Worm (Caenorhabditis elegans): ENCODE measurements around the gene Y54G2A.13.
"Not testable (repeated sequence)": the region's sequence is repeated elsewhere in the genome, so short reads cannot be mapped to it uniquely, and the experiment has no call there.

Gene Y54G2A.13

DNA sequence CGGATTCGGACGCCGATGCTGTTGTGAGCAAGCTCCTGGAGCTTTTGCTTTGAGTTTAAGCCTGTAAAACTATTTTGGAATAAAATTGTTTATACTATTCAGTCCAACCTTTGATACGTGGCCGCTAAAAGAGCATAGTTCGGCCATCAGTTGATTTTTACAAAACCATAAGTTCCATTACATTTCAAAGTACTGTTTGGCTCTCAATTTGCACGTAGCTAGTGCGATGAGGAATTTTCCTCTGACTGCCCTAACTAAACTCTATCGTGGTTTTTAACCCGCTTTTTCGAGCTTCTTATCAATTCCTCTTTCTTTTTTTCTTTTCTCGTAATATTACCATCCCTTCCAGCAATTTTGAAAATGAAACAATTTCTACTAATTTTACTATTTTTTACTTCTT is 3.9 kb upstream of the Y54G2A.13 start, which contains the start of gene clec-80:
TSS of gene clec-80 (plus strand) at position 301 of the 400 bp plus-strand sequence.
- TF ChIP-seq tab-1 (GFP tag; IDR thresholded peaks at IDR 0.05) (no peak), klf-2 (GFP tag; conservative IDR thresholded peaks at IDR 0.05) (no peak), T22C8.4 (GFP tag; IDR thresholded peaks at IDR 0.05) (no peak), ztf-29 (GFP tag; IDR thresholded peaks at IDR 0.05) (no peak), flt-1 (GFP tag; IDR thresholded peaks at IDR 0.05) (no peak), med-1 (GFP tag; optimal IDR thresholded peaks at IDR 0.05; ENCODE audit: insufficient read depth) (no peak), ref-1 (GFP tag; conservative IDR thresholded peaks at IDR 0.05) (no peak), cog-1 (tag; optimal IDR thresholded peaks at IDR 0.05) (no peak), ztf-23 (GFP tag; IDR thresholded peaks at IDR 0.05) (no peak)

DNA sequence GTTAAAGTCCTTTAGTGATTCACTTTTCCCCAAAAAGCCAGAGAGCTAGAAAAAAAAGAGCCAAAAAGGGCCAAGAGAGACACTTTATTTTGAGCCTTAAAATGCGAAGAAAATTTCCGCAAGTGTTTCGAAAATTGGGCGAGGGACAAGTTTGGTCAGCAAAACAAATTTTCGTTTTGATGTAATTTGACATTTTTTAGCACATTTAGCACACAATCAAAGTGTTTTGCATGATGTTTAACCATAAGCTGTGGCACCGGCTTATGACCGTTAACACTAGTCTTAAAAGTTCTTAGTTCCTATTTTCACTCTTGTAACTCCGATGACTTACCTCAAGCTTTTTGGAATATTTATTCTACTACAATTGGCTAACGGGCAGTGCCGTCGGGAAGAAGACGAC is 875 bp upstream of the Y54G2A.13 start, which contains the start of gene Y54G2A.37:
TSS of gene Y54G2A.37 (plus strand) at position 301 of the 400 bp plus-strand sequence.
- TF ChIP-seq ref-1 (GFP tag; conservative IDR thresholded peaks at IDR 0.05): no peak
- no peak for TF ChIP-seq T22C8.4 (GFP tag; IDR thresholded peaks at IDR 0.05)
- no peak for TF ChIP-seq klf-2 (GFP tag; conservative IDR thresholded peaks at IDR 0.05)
- no peak for TF ChIP-seq ztf-23 (GFP tag; IDR thresholded peaks at IDR 0.05)
- TF ChIP-seq med-1 (GFP tag; optimal IDR thresholded peaks at IDR 0.05; ENCODE audit: insufficient read depth): no peak
- no peak for TF ChIP-seq cog-1 (tag; optimal IDR thresholded peaks at IDR 0.05)
- no peak for TF ChIP-seq flt-1 (GFP tag; IDR thresholded peaks at IDR 0.05)
- no peak for TF ChIP-seq ztf-29 (GFP tag; IDR thresholded peaks at IDR 0.05)
- no peak for TF ChIP-seq tab-1 (GFP tag; IDR thresholded peaks at IDR 0.05)

ce11 chrIV:2817038-2817437 is 2.5 kb downstream of the Y54G2A.13 start:
- TF ChIP-seq flt-1 (GFP tag; IDR thresholded peaks at IDR 0.05) (0 out of 2 replicates have a peak, but pooled peaks have one; percentile 35), cog-1 (tag; optimal IDR thresholded peaks at IDR 0.05) (no peak), med-1 (GFP tag; optimal IDR thresholded peaks at IDR 0.05; ENCODE audit: insufficient read depth) (no peak)

ce11 chrIV:2809208-2809607 is 10.3 kb downstream of the Y54G2A.13 start, which contains the start of gene Y54G2A.76:
Gene Y54G2A.76 (plus strand): TSS chrIV:2809410.
- TF ChIP-seq ref-1 (GFP tag; conservative IDR thresholded peaks at IDR 0.05) (no peak), ztf-23 (GFP tag; IDR thresholded peaks at IDR 0.05) (no peak), flt-1 (GFP tag; IDR thresholded peaks at IDR 0.05) (no peak), ztf-29 (GFP tag; IDR thresholded peaks at IDR 0.05) (no peak)

ce11 chrIV:2808154-2808553 is 11.4 kb downstream of the Y54G2A.13 start:
- no peak for TF ChIP-seq med-1 (GFP tag; optimal IDR thresholded peaks at IDR 0.05; ENCODE audit: insufficient read depth)
- TF ChIP-seq tab-1 (GFP tag; IDR thresholded peaks at IDR 0.05): 0 out of 2 replicates have a peak, but pooled peaks have one; percentile 58
- no peak for TF ChIP-seq ref-1 (GFP tag; conservative IDR thresholded peaks at IDR 0.05)
- TF ChIP-seq ztf-29 (GFP tag; IDR thresholded peaks at IDR 0.05): no peak
- no peak for TF ChIP-seq klf-2 (GFP tag; conservative IDR thresholded peaks at IDR 0.05)
- no peak for TF ChIP-seq cog-1 (tag; optimal IDR thresholded peaks at IDR 0.05)
- TF ChIP-seq flt-1 (GFP tag; IDR thresholded peaks at IDR 0.05): peak; percentile 44; the same call in 1 of the 2 replicates
- no peak; the same call in 1 of the 2 replicates for TF ChIP-seq ztf-23 (GFP tag; IDR thresholded peaks at IDR 0.05)
- TF ChIP-seq T22C8.4 (GFP tag; IDR thresholded peaks at IDR 0.05): no peak

DNA sequence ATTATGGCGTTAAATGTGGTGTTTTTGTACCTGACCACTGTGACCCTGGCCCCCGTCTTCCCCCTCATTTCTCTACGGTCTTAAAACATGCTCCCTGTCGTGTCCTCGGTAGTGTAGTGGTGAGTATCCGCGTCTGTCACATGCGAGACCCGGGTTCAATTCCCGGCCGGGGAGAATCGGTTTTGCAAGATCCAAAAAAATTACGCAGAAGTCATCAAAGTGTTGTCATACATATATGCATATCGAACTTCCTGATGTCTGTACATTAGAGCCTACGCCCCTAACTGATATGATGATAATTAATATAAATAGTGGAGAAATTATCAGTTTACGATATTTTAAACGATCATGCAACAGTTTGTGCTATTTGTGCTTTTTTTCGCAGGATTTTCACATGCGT is 14.0 kb downstream of the Y54G2A.13 start, which contains the start of gene Y54G2A.45:
TSS of gene Y54G2A.45 (plus strand) at position 333 of the 400 bp plus-strand sequence.
- TF ChIP-seq klf-2 (GFP tag; conservative IDR thresholded peaks at IDR 0.05): no peak
- TF ChIP-seq flt-1 (GFP tag; IDR thresholded peaks at IDR 0.05): peak; percentile 90
- no peak for TF ChIP-seq med-1 (GFP tag; optimal IDR thresholded peaks at IDR 0.05; ENCODE audit: insufficient read depth)
- TF ChIP-seq T22C8.4 (GFP tag; IDR thresholded peaks at IDR 0.05): peak; percentile 65
- TF ChIP-seq cog-1 (tag; optimal IDR thresholded peaks at IDR 0.05): peak; percentile 39
- no peak for TF ChIP-seq ztf-29 (GFP tag; IDR thresholded peaks at IDR 0.05)
- peak; percentile 82 for TF ChIP-seq tab-1 (GFP tag; IDR thresholded peaks at IDR 0.05)
- TF ChIP-seq ztf-23 (GFP tag; IDR thresholded peaks at IDR 0.05): peak; percentile 74
- peak; percentile 69 for TF ChIP-seq ref-1 (GFP tag; conservative IDR thresholded peaks at IDR 0.05)

DNA sequence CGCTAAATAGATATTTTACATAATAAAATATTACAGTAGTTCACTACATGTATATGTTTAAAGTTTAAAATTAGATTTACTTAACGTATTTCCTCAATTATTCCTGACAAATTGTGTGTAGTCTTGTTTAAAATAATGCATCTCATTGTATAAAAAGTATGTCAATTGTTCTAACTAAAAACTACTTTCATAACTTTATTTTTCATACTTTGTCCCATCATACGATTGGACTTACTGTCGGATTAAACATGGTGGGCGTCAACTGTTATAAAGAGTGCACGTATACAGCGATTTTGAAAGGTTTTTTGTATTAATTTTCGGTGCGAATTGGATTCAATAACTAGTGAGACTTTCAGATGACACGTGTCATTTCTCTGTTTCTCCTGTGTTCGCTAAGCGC is 15.9 kb downstream of the Y54G2A.13 start, which contains the start of gene Y54G2A.32:
TSS of gene Y54G2A.32 (plus strand) at position 301 of the 400 bp plus-strand sequence.
- TF ChIP-seq ztf-23 (GFP tag; IDR thresholded peaks at IDR 0.05) (no peak), klf-2 (GFP tag; conservative IDR thresholded peaks at IDR 0.05) (no peak), med-1 (GFP tag; optimal IDR thresholded peaks at IDR 0.05; ENCODE audit: insufficient read depth) (no peak)

DNA sequence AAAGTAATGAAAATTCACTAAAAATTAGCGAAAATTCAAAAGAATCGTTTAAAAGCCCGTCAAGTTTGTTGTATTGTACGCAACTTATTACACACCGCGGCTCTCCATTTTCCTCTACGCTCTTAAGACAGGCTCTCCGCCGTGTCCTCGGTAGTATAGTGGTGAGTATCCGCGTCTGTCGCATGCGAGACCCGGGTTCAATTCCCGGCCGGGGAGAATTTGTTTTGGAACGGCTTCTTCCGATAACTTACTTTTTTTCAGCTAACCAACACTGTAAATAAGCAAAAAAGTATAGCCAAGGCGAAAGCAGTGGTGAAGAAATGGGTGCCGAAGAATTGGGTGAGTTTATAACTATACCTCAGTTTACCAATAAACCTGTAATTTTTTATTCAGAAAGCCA is 17.3 kb downstream of the Y54G2A.13 start:
- TF ChIP-seq flt-1 (GFP tag; IDR thresholded peaks at IDR 0.05) (peak; percentile 63), ztf-23 (GFP tag; IDR thresholded peaks at IDR 0.05) (peak; percentile 74; the same call in 1 of the 2 replicates), tab-1 (GFP tag; IDR thresholded peaks at IDR 0.05) (peak; percentile 75; the same call in 1 of the 2 replicates), T22C8.4 (GFP tag; IDR thresholded peaks at IDR 0.05) (no peak), klf-2 (GFP tag; conservative IDR thresholded peaks at IDR 0.05) (peak; percentile 61; the same call in 1 of the 2 replicates), ztf-29 (GFP tag; IDR thresholded peaks at IDR 0.05) (0 out of 2 replicates have a peak, but pooled peaks have one; percentile 14), med-1 (GFP tag; optimal IDR thresholded peaks at IDR 0.05; ENCODE audit: insufficient read depth) (no peak), ref-1 (GFP tag; conservative IDR thresholded peaks at IDR 0.05) (peak; percentile 54; the same call in 1 of the 2 replicates), cog-1 (tag; optimal IDR thresholded peaks at IDR 0.05) (no peak)

DNA sequence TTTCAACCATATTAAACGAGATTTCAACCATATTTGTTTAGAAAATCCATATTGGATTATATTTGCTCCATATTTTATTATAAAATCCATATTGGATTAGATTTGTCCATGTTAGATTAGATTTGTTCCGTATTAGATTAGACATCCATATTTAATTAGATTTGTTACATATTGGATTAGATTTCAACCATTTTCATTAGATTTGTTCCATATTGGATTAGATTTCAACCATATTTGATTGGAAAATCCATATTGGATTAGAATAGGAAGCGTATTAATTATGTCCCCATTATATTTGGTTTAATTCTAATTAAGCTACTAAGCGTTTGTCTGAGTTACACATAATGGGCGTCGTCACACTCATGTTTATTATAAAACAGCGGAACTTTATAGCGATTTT is 18.0 kb downstream of the Y54G2A.13 start, which contains the start of gene Y54G2A.44:
TSS of gene Y54G2A.44 (plus strand) at position 301 of the 400 bp plus-strand sequence.
- TF ChIP-seq ztf-23 (GFP tag; IDR thresholded peaks at IDR 0.05); flt-1 (GFP tag; IDR thresholded peaks at IDR 0.05); med-1 (GFP tag; optimal IDR thresholded peaks at IDR 0.05; ENCODE audit: insufficient read depth): not testable (repeated sequence)

DNA sequence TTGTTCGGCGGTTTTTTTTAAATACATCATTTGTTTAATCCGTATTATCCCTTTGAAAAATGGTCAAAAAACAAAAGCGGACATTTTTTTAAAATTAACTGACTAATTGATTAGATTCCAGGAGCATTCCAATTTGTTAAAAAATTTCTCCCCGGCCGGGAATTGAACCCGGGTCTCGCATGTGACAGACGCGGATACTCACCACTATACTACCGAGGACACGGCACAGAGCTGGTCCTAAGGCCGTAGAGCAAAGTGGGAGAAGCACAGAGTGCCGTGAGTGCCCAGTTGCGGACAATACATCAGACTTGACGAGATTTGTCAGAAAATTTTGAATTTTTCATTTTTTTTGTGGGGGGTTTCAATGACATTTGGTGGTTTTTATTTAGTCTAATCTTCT is 18.5 kb downstream of the Y54G2A.13 start:
- TF ChIP-seq klf-2 (GFP tag; conservative IDR thresholded peaks at IDR 0.05) (no peak), cog-1 (tag; optimal IDR thresholded peaks at IDR 0.05) (no peak), ztf-23 (GFP tag; IDR thresholded peaks at IDR 0.05) (peak; percentile 69; the same call in 1 of the 2 replicates), ztf-29 (GFP tag; IDR thresholded peaks at IDR 0.05) (peak; percentile 55; the same call in 1 of the 2 replicates), tab-1 (GFP tag; IDR thresholded peaks at IDR 0.05) (peak; percentile 69; the same call in 1 of the 2 replicates)
